Worm (Caenorhabditis elegans): ENCODE measurements around the gene K09E9.3.

DNA sequence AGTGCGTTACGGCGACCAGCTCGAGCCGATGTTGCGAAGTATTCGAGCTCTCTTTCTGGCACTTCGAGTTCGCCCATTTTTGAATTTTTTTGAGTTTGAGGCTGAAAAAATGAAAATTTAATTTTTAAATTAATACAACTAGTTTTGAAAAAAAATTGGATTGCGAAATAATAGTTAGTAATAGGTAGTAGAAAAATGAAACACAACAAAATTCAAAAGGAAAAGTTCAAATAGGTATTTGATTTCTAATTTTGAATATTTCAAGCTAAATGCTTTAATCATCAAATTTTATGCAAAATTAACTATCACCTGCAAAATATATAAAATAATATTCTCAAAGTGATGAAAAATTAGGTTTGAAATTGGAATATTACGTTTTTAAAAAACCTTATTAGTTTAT, 16.7 kb upstream of the K09E9.3 start, which contains the start of gene K09E9.4:
- TF ChIP-seq pha-4 (tag; optimal IDR thresholded peaks at IDR 0.05) (no peak), ccch-3 (GFP tag; optimal IDR thresholded peaks at IDR 0.05) (no peak), attf-5 (GFP tag; optimal IDR thresholded peaks at IDR 0.05) (no peak), ztf-28 (GFP tag; IDR thresholded peaks at IDR 0.05) (no peak)
